Worm (Caenorhabditis elegans) whole organism, young adult: ENCODE data around the gene prx-19.

ENCODE experiments used
- C06A6.2 ChIP-seq: fragments of 200-800 bp; sonication (Bioruptor generic); conservative IDR thresholded peaks from 2 replicates; pipeline ENCODE4 v1.3.6; 2022; ENCODE audit warnings: missing genetic modification characterization, missing compliant biosample characterization
- F22D6.2 ChIP-seq: sonication (generic microtip); optimal IDR thresholded peaks from 2 replicates; lab custom pipeline; 2016; ENCODE audit warnings: mild to moderate bottlenecking, missing genetic modification characterization, missing compliant biosample characterization
- F39B2.1 ChIP-seq: fragments of 200-800 bp; sonication (Bioruptor generic); IDR thresholded peaks from 2 replicates; pipeline ENCODE4 v1.3.6; 2022; ENCODE audit warnings: missing genetic modification reagents, missing genetic modification characterization, missing compliant biosample characterization
- F49E8.2 ChIP-seq: sonication (generic microtip); optimal IDR thresholded peaks from 3 replicates; lab custom pipeline; 2017; ENCODE audit warnings: missing genetic modification characterization, mild to moderate bottlenecking, missing compliant biosample characterization, antibody characterized with exemption, moderate library complexity; ENCODE audit not compliant: insufficient read depth
- K11D2.4 ChIP-seq: fragments of 200-800 bp; sonication (Bioruptor generic); IDR thresholded peaks from 2 replicates; pipeline ENCODE4 v1.3.6; 2022; ENCODE audit warnings: missing genetic modification reagents, missing genetic modification characterization, missing compliant biosample characterization
- Y56A3A.18 ChIP-seq: fragments of 200-800 bp; sonication (Bioruptor generic); IDR thresholded peaks from 2 replicates; pipeline ENCODE4 v1.3.6; 2022; ENCODE audit warnings: missing genetic modification reagents, missing genetic modification characterization, missing compliant biosample characterization
- Y79H2A.3 ChIP-seq: fragments of 200-800 bp; sonication (Bioruptor generic); conservative IDR thresholded peaks from 2 replicates; pipeline ENCODE4 v1.3.6; 2022; ENCODE audit warnings: missing genetic modification reagents, missing genetic modification characterization, missing compliant biosample characterization
- aptf-2 ChIP-seq: fragments of 200-800 bp; sonication (Bioruptor generic); conservative IDR thresholded peaks from 2 replicates; pipeline ENCODE4 v1.3.6; 2022; ENCODE audit warnings: missing genetic modification reagents, missing genetic modification characterization, missing compliant biosample characterization
- attf-5 ChIP-seq: fragments of 200-800 bp; sonication (Bioruptor generic); optimal IDR thresholded peaks from 2 replicates; lab custom pipeline; 2018; ENCODE audit warnings: mild to moderate bottlenecking, missing genetic modification characterization, missing compliant biosample characterization
- cebp-2 ChIP-seq: fragments of 200-800 bp; sonication (Bioruptor generic); IDR thresholded peaks from 2 replicates; pipeline ENCODE4 v1.3.6; 2022; ENCODE audit warnings: missing genetic modification characterization, missing compliant biosample characterization
- dox-1 ChIP-seq: fragments of 200-800 bp; sonication (Bioruptor generic); IDR thresholded peaks from 2 replicates; pipeline ENCODE4 v1.3.6; 2022; ENCODE audit warnings: missing genetic modification reagents, missing genetic modification characterization, missing compliant biosample characterization
- dpff-1 ChIP-seq: sonication (generic microtip); optimal IDR thresholded peaks from 2 replicates; lab custom pipeline; 2017; ENCODE audit warnings: mild to moderate bottlenecking, missing genetic modification characterization, missing compliant biosample characterization
- dpl-1 ChIP-seq: fragments of 150-350 bp; optimal IDR thresholded peaks from 2 replicates; lab custom pipeline; 2014; ENCODE audit warnings: missing biosample characterization, missing genetic modification reagents, missing genetic modification characterization
- ekl-4 ChIP-seq: fragments of 200-800 bp; sonication (Bioruptor generic); IDR thresholded peaks from 2 replicates; pipeline ENCODE4 v1.3.6; 2022; ENCODE audit warnings: missing genetic modification reagents, missing genetic modification characterization, missing compliant biosample characterization
- fkh-3 ChIP-seq: sonication (generic microtip); optimal IDR thresholded peaks from 2 replicates; lab custom pipeline; 2016; ENCODE audit warnings: mild to moderate bottlenecking, missing genetic modification characterization, missing compliant biosample characterization
- hlh-12 ChIP-seq: sonication (generic microtip); optimal IDR thresholded peaks from 2 replicates; lab custom pipeline; 2016; ENCODE audit warnings: missing genetic modification characterization, missing compliant biosample characterization
- hrde-1 ChIP-seq: sonication (generic microtip); optimal IDR thresholded peaks from 2 replicates; lab custom pipeline; 2016; ENCODE audit warnings: missing genetic modification characterization, mild to moderate bottlenecking, missing compliant biosample characterization, moderate library complexity, missing genotype, missing genetic modification reagents, borderline replicate concordance
- lag-1 ChIP-seq: fragments of 200-800 bp; sonication (Bioruptor generic); IDR thresholded peaks from 2 replicates; pipeline ENCODE4 v1.3.6; 2022; ENCODE audit warnings: missing genetic modification reagents, missing genetic modification characterization, missing compliant biosample characterization
- lin-35 ChIP-seq, 3 experiments: fragments of 150-350 bp in 2 of 3; sonication (generic microtip) in 1 of 3; optimal IDR thresholded peaks; 2 replicates each; lab custom pipeline; 2014 to 2018; ENCODE audit warnings: missing biosample characterization in 3 of 3, missing genetic modification characterization in 3 of 3, missing genetic modification reagents in 3 of 3
- lir-1 ChIP-seq: fragments of 200-800 bp; sonication (Bioruptor generic); conservative IDR thresholded peaks from 2 replicates; pipeline ENCODE4 v1.3.6; 2022; ENCODE audit warnings: missing genetic modification reagents, missing genetic modification characterization, missing compliant biosample characterization
- lsy-27 ChIP-seq: sonication (generic microtip); optimal IDR thresholded peaks from 2 replicates; lab custom pipeline; 2017; ENCODE audit warnings: missing genetic modification characterization, mild to moderate bottlenecking, missing compliant biosample characterization, antibody characterized with exemption, missing genotype, borderline replicate concordance; ENCODE audit not compliant: insufficient read depth
- madf-8 ChIP-seq: fragments of 200-800 bp; sonication (Bioruptor generic); conservative IDR thresholded peaks from 2 replicates; pipeline ENCODE4 v1.3.6; 2022; ENCODE audit warnings: missing genetic modification reagents, missing genetic modification characterization, missing compliant biosample characterization
- mel-28 ChIP-seq: sonication (generic microtip); optimal IDR thresholded peaks from 2 replicates; lab custom pipeline; 2016; ENCODE audit warnings: borderline replicate concordance, mild to moderate bottlenecking, missing genetic modification characterization, missing compliant biosample characterization
- nfya-2 ChIP-seq: fragments of 200-800 bp; sonication (Bioruptor generic); IDR thresholded peaks from 2 replicates; pipeline ENCODE4 v1.3.6; 2022; ENCODE audit warnings: missing genetic modification reagents, missing genetic modification characterization, missing compliant biosample characterization
- nfyb-1 ChIP-seq: fragments of 200-800 bp; sonication (Bioruptor generic); IDR thresholded peaks from 2 replicates; pipeline ENCODE4 v1.3.6; 2022; ENCODE audit warnings: missing genetic modification reagents, missing genetic modification characterization, missing compliant biosample characterization
- nhr-80 ChIP-seq: sonication (generic microtip); optimal IDR thresholded peaks from 2 replicates; lab custom pipeline; 2016; ENCODE audit warnings: missing genetic modification characterization, missing compliant biosample characterization
- rcor-1 ChIP-seq: fragments of 200-800 bp; sonication (Bioruptor generic); IDR thresholded peaks from 2 replicates; pipeline ENCODE4 v1.3.6; 2022; ENCODE audit warnings: missing genetic modification reagents, missing genetic modification characterization, missing compliant biosample characterization
- sdz-38 ChIP-seq: sonication (generic microtip); optimal IDR thresholded peaks from 2 replicates; lab custom pipeline; 2016; ENCODE audit warnings: missing genotype, missing genetic modification characterization, missing compliant biosample characterization
- sea-2 ChIP-seq: fragments of 200-800 bp; sonication (Bioruptor generic); IDR thresholded peaks from 2 replicates; pipeline ENCODE4 v1.3.6; 2022; ENCODE audit warnings: missing genetic modification characterization, missing compliant biosample characterization
- snpc-1.3 ChIP-seq: sonication (generic microtip); optimal IDR thresholded peaks from 2 replicates; lab custom pipeline; 2017; ENCODE audit warnings: missing genetic modification characterization, mild to moderate bottlenecking, missing compliant biosample characterization, antibody characterized with exemption, moderate library complexity, missing genotype, missing genetic modification reagents; ENCODE audit not compliant: insufficient read depth
- snpc-3.4 ChIP-seq: sonication (generic microtip); optimal IDR thresholded peaks from 2 replicates; lab custom pipeline; 2017; ENCODE audit warnings: missing genetic modification characterization, mild to moderate bottlenecking, missing compliant biosample characterization, antibody characterized with exemption, moderate library complexity, missing genotype, missing genetic modification reagents
- tbp1 ChIP-seq: fragments of 200-800 bp; sonication (Bioruptor generic); optimal IDR thresholded peaks from 2 replicates; lab custom pipeline; 2018; ENCODE audit warnings: mild to moderate bottlenecking, missing genetic modification characterization, missing compliant biosample characterization
- tlf-1 ChIP-seq: fragments of 200-800 bp; sonication (Bioruptor generic); optimal IDR thresholded peaks from 2 replicates; lab custom pipeline; 2018; ENCODE audit warnings: mild to moderate bottlenecking, missing genetic modification characterization, missing compliant biosample characterization
- zfh-2 ChIP-seq: fragments of 200-800 bp; sonication (Bioruptor generic); conservative IDR thresholded peaks from 2 replicates; pipeline ENCODE4 v1.3.6; 2022; ENCODE audit warnings: missing genetic modification reagents, missing genetic modification characterization, missing compliant biosample characterization
- zim-3 ChIP-seq: sonication (generic microtip); optimal IDR thresholded peaks from 2 replicates; lab custom pipeline; 2017; ENCODE audit warnings: mild to moderate bottlenecking, missing genetic modification characterization, moderate library complexity, missing compliant biosample characterization
- ztf-3 ChIP-seq: fragments of 200-800 bp; sonication (Bioruptor generic); optimal IDR thresholded peaks from 2 replicates; lab custom pipeline; 2018; ENCODE audit warnings: mild to moderate bottlenecking, missing genetic modification characterization, missing compliant biosample characterization
- ztf-6 ChIP-seq: fragments of 200-800 bp; sonication (Bioruptor generic); IDR thresholded peaks from 2 replicates; pipeline ENCODE4 v1.3.6; 2022; ENCODE audit warnings: missing genetic modification reagents, missing genetic modification characterization, missing compliant biosample characterization

Gene prx-19

ce11 chrIII:8794793-8795192 lies 14.3 kb downstream of the prx-19 start (continued):
- 0 out of 2 replicates have a peak, but pooled peaks have one; percentile 23 for TF ChIP-seq rcor-1 (GFP tag; lab: Robert Waterston, UW)
- no peak for TF ChIP-seq zim-3 (tag; lab: Kevin White, UChicago)
- no peak for TF ChIP-seq ztf-6
- TF ChIP-seq K11D2.4 (GFP tag; lab: Robert Waterston, UW), result peak; percentile 70; the same call in 1 of the 2 replicates
- TF ChIP-seq nfyb-1 (GFP tag; lab: Robert Waterston, UW), result 0 out of 2 replicates have a peak, but pooled peaks have one; percentile 67
- TF ChIP-seq ztf-3 (GFP tag; lab: Kevin White, UChicago), result no peak
- TF ChIP-seq mel-28 (tag; lab: Kevin White, UChicago), result no peak
- TF ChIP-seq nhr-80 (tag; lab: Kevin White, UChicago), result peak; percentile 88
- TF ChIP-seq F49E8.2, result no peak
- no peak for TF ChIP-seq nfya-2
- peak; percentile 84 for TF ChIP-seq dox-1 (GFP tag; lab: Robert Waterston, UW)
- TF ChIP-seq F39B2.1 (GFP tag; lab: Robert Waterston, UW), result no peak
- 0 out of 2 replicates have a peak, but pooled peaks have one; percentile 25 for TF ChIP-seq C06A6.2 (GFP tag; lab: Robert Waterston, UW)

- TF ChIP-seq tbp1 (GFP tag; lab: Kevin White, UChicago), result no peak
- no peak for TF ChIP-seq Y79H2A.3 (GFP tag; lab: Robert Waterston, UW)
- no peak for TF ChIP-seq lin-35 (GFP tag; optimal IDR thresholded peaks at IDR 0.05; lab: Kevin White, UChicago)
- TF ChIP-seq cebp-2, result no peak
- TF ChIP-seq dpff-1, result no peak
- no peak for TF ChIP-seq lsy-27 (tag; lab: Kevin White, UChicago)
- no peak for TF ChIP-seq lir-1 (GFP tag; lab: Robert Waterston, UW)
- no peak for TF ChIP-seq sdz-38 (tag; lab: Kevin White, UChicago)
- TF ChIP-seq, all 124 proteins: peak for 0
Measured at ce11 chrIII:8792251-8792650, 16.8 kb downstream of the prx-19 start, which contains the start of gene ztf-1. TSS of gene ztf-1 (minus strand) at chrIII:8792351.

ce11 chrIII:8791235-8791634 lies 17.9 kb downstream of the prx-19 start, which contains the start of the genes zfp-1 and F54F2.14:
TSS of gene zfp-1 (plus strand) at chrIII:8791535.
TSS of gene F54F2.14 (plus strand) at chrIII:8791546.
- TF ChIP-seq F22D6.2 (tag; lab: Kevin White, UChicago), result no peak
- no peak for TF ChIP-seq snpc-1.3 (tag; lab: Kevin White, UChicago)
- TF ChIP-seq rcor-1 (GFP tag; lab: Robert Waterston, UW), result no peak
- TF ChIP-seq Y56A3A.18 (GFP tag; lab: Robert Waterston, UW), result no peak
- TF ChIP-seq ekl-4 (GFP tag; lab: Robert Waterston, UW), result no peak
- no peak for TF ChIP-seq tlf-1 (GFP tag; lab: Kevin White, UChicago)
- no peak for TF ChIP-seq lir-1 (GFP tag; lab: Robert Waterston, UW)
- TF ChIP-seq fkh-3 (tag; lab: Kevin White, UChicago), result no peak
- TF ChIP-seq snpc-3.4 (tag; lab: Kevin White, UChicago), result no peak
- no peak for TF ChIP-seq sea-2 (GFP tag; lab: Robert Waterston, UW)
- TF ChIP-seq dpl-1, result no peak
- TF ChIP-seq lag-1 (GFP tag; lab: Robert Waterston, UW), result no peak

- TF ChIP-seq hrde-1 (no peak), aptf-2 (GFP tag; lab: Robert Waterston, UW) (no peak), madf-8 (GFP tag; lab: Robert Waterston, UW) (no peak), zfh-2 (GFP tag; lab: Robert Waterston, UW) (peak; percentile 78), attf-5 (GFP tag; lab: Kevin White, UChicago) (no peak), hlh-12 (no peak), zim-3 (tag; lab: Kevin White, UChicago) (no peak)
Measured at ce11 chrIII:8788690-8789089, 20.4 kb downstream of the prx-19 start.
